Fruit fly (Drosophila melanogaster) whole organism, wandering third instar larva: ENCODE measurements around the gene Hr96.

ENCODE experiments used
- Abd-B ChIP-seq: fragments of >200 bp; optimal IDR thresholded peaks from 2 replicates; lab custom pipeline; 2017; ENCODE audit warnings: missing biosample characterization, missing genetic modification characterization
- CG32264 ChIP-seq: fragments of 200-800 bp; sonication (Bioruptor generic); optimal IDR thresholded peaks from 2 replicates; lab custom pipeline; 2016; ENCODE audit warnings: missing biosample characterization, missing genetic modification characterization
- Dfd ChIP-seq: fragments of >200 bp; optimal IDR thresholded peaks from 2 replicates; lab custom pipeline; 2017; ENCODE audit warnings: missing biosample characterization, missing genetic modification characterization
- GATAd ChIP-seq: sonication (Bioruptor generic); optimal IDR thresholded peaks from 2 replicates; lab custom pipeline; 2016; ENCODE audit warnings: missing biosample characterization, missing genetic modification characterization
- HLH106 ChIP-seq: fragments of 200-800 bp; optimal IDR thresholded peaks from 3 replicates; lab custom pipeline; 2019; ENCODE audit warnings: missing biosample characterization, mild to moderate bottlenecking, missing genetic modification characterization, moderate library complexity
- Hnf4 ChIP-seq: fragments of 200-800 bp; sonication (Bioruptor generic); optimal IDR thresholded peaks from 2 replicates; lab custom pipeline; 2016; ENCODE audit warnings: missing biosample characterization, mild to moderate bottlenecking, missing genetic modification characterization
- Hr78 ChIP-seq: fragments of >200 bp; optimal IDR thresholded peaks from 2 replicates; lab custom pipeline; 2017; ENCODE audit warnings: missing biosample characterization, missing genetic modification characterization
- Hr83 ChIP-seq: fragments of 200-300 bp; sonication (Bioruptor generic); optimal IDR thresholded peaks from 2 replicates; lab custom pipeline; 2016; ENCODE audit warnings: missing biosample characterization, mild to moderate bottlenecking, missing genetic modification characterization, moderate library complexity; ENCODE audit not compliant: poor library complexity, severe bottlenecking
- Jra ChIP-seq: sonication (Bioruptor generic); optimal IDR thresholded peaks from 2 replicates; lab custom pipeline; 2016; ENCODE audit warnings: missing biosample characterization, missing genetic modification characterization
- Mio ChIP-seq: sonication (Bioruptor generic); optimal IDR thresholded peaks from 2 replicates; lab custom pipeline; 2016; ENCODE audit warnings: missing biosample characterization, missing genetic modification characterization
- Myc ChIP-seq: fragments of >200 bp; optimal IDR thresholded peaks from 2 replicates; lab custom pipeline; 2017
- N ChIP-seq: fragments of >200 bp; optimal IDR thresholded peaks from 2 replicates; lab custom pipeline; 2018; ENCODE audit warnings: missing biosample characterization, missing external identifiers, missing genetic modification characterization
- OdsH ChIP-seq: fragments of 200-800 bp; sonication (Bioruptor generic); optimal IDR thresholded peaks from 2 replicates; lab custom pipeline; 2016; ENCODE audit warnings: missing biosample characterization, mild to moderate bottlenecking, missing genetic modification characterization
- Sp1 ChIP-seq: fragments of 200-800 bp; sonication (Bioruptor generic); optimal IDR thresholded peaks from 3 replicates; lab custom pipeline; 2019; ENCODE audit warnings: missing biosample characterization, mild to moderate bottlenecking, missing genetic modification characterization, moderate library complexity
- Vsx2 ChIP-seq: fragments of 200-300, 225-300 bp; sonication (Bioruptor generic); optimal IDR thresholded peaks from 2 replicates; lab custom pipeline; 2018; ENCODE audit warnings: missing biosample characterization, missing genetic modification characterization; ENCODE audit not compliant: partially characterized antibody
- br ChIP-seq: fragments of 200-800 bp; sonication (Bioruptor generic); optimal IDR thresholded peaks from 2 replicates; lab custom pipeline; 2016; ENCODE audit warnings: missing biosample characterization, missing genetic modification characterization
- brk ChIP-seq: fragments of 200-800 bp; sonication (Bioruptor generic); optimal IDR thresholded peaks from 2 replicates; lab custom pipeline; 2016; ENCODE audit warnings: missing biosample characterization, mild to moderate bottlenecking, missing genetic modification characterization
- dl ChIP-seq, 2 experiments: fragments of 175-275, 200-275 bp in 1 of 2; fragments of 200-275 bp in 1 of 2; sonication (Bioruptor generic); optimal IDR thresholded peaks; lab custom pipeline; 2018; ENCODE audit warnings: mild to moderate bottlenecking in 2 of 2, missing biosample characterization in 2 of 2, missing genetic modification characterization in 2 of 2, moderate library complexity in 2 of 2; ENCODE audit not compliant: partially characterized antibody in 2 of 2, insufficient read depth in 1 of 2
- ey ChIP-seq: fragments of 200-800 bp; sonication (Bioruptor generic); optimal IDR thresholded peaks from 2 replicates; lab custom pipeline; 2016; ENCODE audit warnings: missing biosample characterization, missing genetic modification characterization
- foxo ChIP-seq, 2 experiments: fragments of 200-800 bp; sonication (Bioruptor generic); optimal IDR thresholded peaks; 2 replicates in 1 of 2; 3 replicates in 1 of 2; lab custom pipeline; 2016 to 2017; ENCODE audit warnings: missing biosample characterization in 2 of 2, missing genetic modification characterization in 2 of 2
- h ChIP-seq: fragments of 200-800 bp; sonication (Bioruptor generic); optimal IDR thresholded peaks from 3 replicates; lab custom pipeline; 2016; ENCODE audit warnings: missing biosample characterization, mild to moderate bottlenecking, missing genetic modification characterization
- pan ChIP-seq: fragments of >200 bp; optimal IDR thresholded peaks from 2 replicates; lab custom pipeline; 2017
- psq ChIP-seq: fragments of 200-800 bp; sonication (Bioruptor generic); optimal IDR thresholded peaks from 3 replicates; lab custom pipeline; 2017; ENCODE audit warnings: missing biosample characterization, mild to moderate bottlenecking, missing genetic modification characterization, moderate library complexity
- rgr ChIP-seq: fragments of 200-800 bp; sonication (Bioruptor generic); optimal IDR thresholded peaks from 3 replicates; lab custom pipeline; 2016; ENCODE audit warnings: missing biosample characterization, mild to moderate bottlenecking, missing genetic modification characterization
- sage ChIP-seq: fragments of 200-800 bp; sonication (Bioruptor generic); optimal IDR thresholded peaks from 2 replicates; lab custom pipeline; 2016; ENCODE audit warnings: missing biosample characterization, mild to moderate bottlenecking, missing genetic modification characterization
- sv ChIP-seq: fragments of 200-800 bp; sonication (Bioruptor generic); optimal IDR thresholded peaks from 3 replicates; lab custom pipeline; 2016; ENCODE audit warnings: missing biosample characterization, missing genetic modification characterization
- woc ChIP-seq: sonication (Bioruptor generic); optimal IDR thresholded peaks from 2 replicates; lab custom pipeline; 2016; ENCODE audit warnings: missing biosample characterization, mild to moderate bottlenecking, missing genetic modification characterization

The Hr96 gene

dm6 chr3R:25032686-25033085, 7.7 kb downstream of the Hr96 start:
- TF ChIP-seq br (GFP tag; lab: Kevin White, UChicago) (no peak), Vsx2 (GFP tag; lab: Kevin White, UChicago) (no peak), Hr83 (GFP tag; lab: Kevin White, UChicago) (no peak), dl (GFP tag; optimal IDR thresholded peaks at IDR 0.05; lab: Kevin White, UChicago; ENCODE audit: insufficient read depth in 1 of 2, partially characterized antibody in 2 of 2) (no peak), Jra (GFP tag; lab: Kevin White, UChicago) (no peak)
- TF ChIP-seq, all 38 proteins: peak for 0

dm6 chr3R:25033142-25033586, 8.1 kb downstream of the Hr96 start, which contains the start of gene Smg6:
Smg6 (minus strand) TSS chr3R:25033465.
- TF ChIP-seq Hr83 (GFP tag; lab: Kevin White, UChicago): peak; percentile 20
- TF ChIP-seq Vsx2 (GFP tag; lab: Kevin White, UChicago): no peak

dm6 chr3R:25036644-25037043, 11.6 kb downstream of the Hr96 start, which contains the start of gene CG31115:
CG31115 (plus strand) TSS chr3R:25036944.
- TF ChIP-seq rgr (GFP tag; lab: Kevin White, UChicago) (no peak), ey (no peak), dl (GFP tag; optimal IDR thresholded peaks at IDR 0.05; lab: Kevin White, UChicago; ENCODE audit: insufficient read depth in 1 of 2, partially characterized antibody in 2 of 2) (no peak), Hnf4 (GFP tag; lab: Kevin White, UChicago) (no peak), brk (GFP tag; lab: Kevin White, UChicago) (no peak), woc (GFP tag; lab: Kevin White, UChicago) (no peak), CG32264 (GFP tag; lab: Kevin White, UChicago) (no peak), N (GFP tag; lab: Kevin White, UChicago) (no peak), pan (lab: Kevin White, UChicago) (no peak), br (GFP tag; lab: Kevin White, UChicago) (no peak), Mio (GFP tag; lab: Kevin White, UChicago) (no peak), h (GFP tag; lab: Kevin White, UChicago) (no peak), Sp1 (GFP tag; lab: Kevin White, UChicago) (no peak), HLH106 (tag; lab: Kevin White, UChicago) (no peak), Abd-B (GFP tag; lab: Kevin White, UChicago) (no peak), foxo (GFP tag; optimal IDR thresholded peaks at IDR 0.05; lab: Kevin White, UChicago) (no peak), Hr83 (GFP tag; lab: Kevin White, UChicago) (no peak), OdsH (GFP tag; lab: Kevin White, UChicago) (no peak), psq (GFP tag; lab: Kevin White, UChicago) (no peak), Vsx2 (GFP tag; lab: Kevin White, UChicago) (no peak)

DNA sequence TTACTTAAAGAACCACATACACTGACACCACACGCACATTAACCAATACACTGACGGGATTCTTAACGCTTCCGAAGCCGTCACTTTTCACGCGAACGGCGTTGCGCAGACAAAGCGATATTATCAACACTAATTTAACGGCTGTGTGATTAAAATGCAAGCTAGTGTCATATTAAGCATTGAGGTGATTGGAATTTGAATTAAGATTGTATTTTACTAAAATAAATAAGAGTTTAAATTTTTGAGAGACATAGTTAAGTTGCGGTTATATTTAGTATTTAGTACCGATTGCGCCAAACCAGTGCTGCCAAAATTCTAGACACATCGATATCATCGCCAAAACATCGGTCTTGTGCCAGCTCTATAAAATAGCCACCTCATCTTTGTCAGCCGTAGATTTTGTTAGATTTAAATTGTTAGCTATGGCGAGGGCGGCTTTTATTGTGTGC, 14.0 kb downstream of the Hr96 start, which contains the start of the genes Ythdf and bai:
TSS of gene Ythdf (minus strand) at position 222 of the 449 bp plus-strand sequence.
TSS of gene bai (plus strand) at position 347 of the 449 bp plus-strand sequence.
- TF ChIP-seq Hr78 (GFP tag; lab: Kevin White, UChicago) (no peak), OdsH (GFP tag; lab: Kevin White, UChicago) (peak; percentile 49), Dfd (GFP tag; lab: Kevin White, UChicago) (no peak), sage (GFP tag; lab: Kevin White, UChicago) (no peak), Myc (peak; percentile 64), brk (GFP tag; lab: Kevin White, UChicago) (no peak), psq (GFP tag; lab: Kevin White, UChicago) (peak; percentile 21), pan (lab: Kevin White, UChicago) (no peak), CG32264 (GFP tag; lab: Kevin White, UChicago) (peak; percentile 33), Hnf4 (GFP tag; lab: Kevin White, UChicago) (no peak), Mio (GFP tag; lab: Kevin White, UChicago) (peak; percentile 26), sv (GFP tag; lab: Kevin White, UChicago) (peak; percentile 72), ey (peak; percentile 57), Vsx2 (GFP tag; lab: Kevin White, UChicago) (no peak), GATAd (no peak), Jra (GFP tag; lab: Kevin White, UChicago) (peak; percentile 64), Hr83 (GFP tag; lab: Kevin White, UChicago) (peak; percentile 20)
